Worm (Caenorhabditis elegans): ENCODE measurements around the gene K08E4.3.

The K08E4.3 gene

ce11 chrIV:12078907-12079523 lies 21.5 kb downstream of the K08E4.3 start, which contains the start of gene lex-1 (continued):
- TF ChIP-seq elt-3 (tag; optimal IDR thresholded peaks at IDR 0.05) (no peak), Y116A8C.19 (tag; optimal IDR thresholded peaks at IDR 0.05; ENCODE audit: borderline replicate concordance) (no peak), mab-9 (GFP tag; IDR thresholded peaks at IDR 0.05) (no peak), fos-1 (tag; optimal IDR thresholded peaks at IDR 0.05) (no peak), unc-86 (tag; optimal IDR thresholded peaks at IDR 0.05) (no peak), lin-13 (GFP tag; optimal IDR thresholded peaks at IDR 0.05) (no peak), ets-5 (GFP tag; IDR thresholded peaks at IDR 0.05) (no peak), skn-1 (tag; optimal IDR thresholded peaks at IDR 0.05) (peak; percentile 37), zip-4 (GFP tag; optimal IDR thresholded peaks at IDR 0.05) (no peak), xbp-1 (tag; optimal IDR thresholded peaks at IDR 0.05) (peak; percentile 36), nhr-20 (tag; optimal IDR thresholded peaks at IDR 0.05) (peak; percentile 38), F16B12.6 (tag; optimal IDR thresholded peaks at IDR 0.05) (peak; percentile 20), C34B4.2 (tag; optimal IDR thresholded peaks at IDR 0.05) (no peak), ceh-63 (GFP tag; optimal IDR thresholded peaks at IDR 0.05) (no peak), sptf-1 (tag; optimal IDR thresholded peaks at IDR 0.05) (no peak), ama-1 (optimal IDR thresholded peaks at IDR 0.05) (no peak), lin-14 (GFP tag; optimal IDR thresholded peaks at IDR 0.05) (peak; percentile 40), tbx-2 (tag; optimal IDR thresholded peaks at IDR 0.05) (peak; percentile 4), tlp-1 (tag; optimal IDR thresholded peaks at IDR 0.05) (no peak), nhr-237 (tag; optimal IDR thresholded peaks at IDR 0.05) (no peak), sup-37 (GFP tag; optimal IDR thresholded peaks at IDR 0.05) (no peak), efl-3 (GFP tag; optimal IDR thresholded peaks at IDR 0.05) (no peak), grh-1 (GFP tag; IDR thresholded peaks at IDR 0.05) (no peak), C16A3.4 (tag; optimal IDR thresholded peaks at IDR 0.05) (peak; percentile 37), nhr-84 (tag; optimal IDR thresholded peaks at IDR 0.05) (no peak), aha-1 (tag; optimal IDR thresholded peaks at IDR 0.05) (no peak), nhr-90 (tag; optimal IDR thresholded peaks at IDR 0.05; ENCODE audit: poor library complexity) (no peak), nhr-28 (tag; optimal IDR thresholded peaks at IDR 0.05) (no peak), swsn-7 (tag; optimal IDR thresholded peaks at IDR 0.05) (peak; percentile 3), hlh-4 (tag; optimal IDR thresholded peaks at IDR 0.05) (no peak), fkh-8 (tag; optimal IDR thresholded peaks at IDR 0.05) (peak; percentile 21), irx-1 (tag; optimal IDR thresholded peaks at IDR 0.05) (no peak), mep-1 (tag; optimal IDR thresholded peaks at IDR 0.05) (peak; percentile 56), lin-35 (GFP tag; optimal IDR thresholded peaks at IDR 0.05) (peak; percentile 80 to 92), unc-130 (tag; optimal IDR thresholded peaks at IDR 0.05) (no peak), ces-1 (GFP tag; optimal IDR thresholded peaks at IDR 0.05) (no peak), pqm-1 (tag; optimal IDR thresholded peaks at IDR 0.05) (no peak), C04F5.9 (tag; optimal IDR thresholded peaks at IDR 0.05) (peak; percentile 14), aly-2 (tag; optimal IDR thresholded peaks at IDR 0.05) (no peak), zag-1 (tag; optimal IDR thresholded peaks at IDR 0.05) (no peak), sox-4 (tag; optimal IDR thresholded peaks at IDR 0.05) (no peak), lin-39 (tag; optimal IDR thresholded peaks at IDR 0.05) (no peak), alr-1 (tag; optimal IDR thresholded peaks at IDR 0.05; ENCODE audit: borderline replicate concordance) (no peak), fkh-4 (tag; optimal IDR thresholded peaks at IDR 0.05; ENCODE audit: borderline replicate concordance) (no peak), unc-62 (GFP tag; optimal IDR thresholded peaks at IDR 0.05) (no peak), ceh-8 (GFP tag; optimal IDR thresholded peaks at IDR 0.05) (no peak)
